Worm (Caenorhabditis elegans) whole organism, L3 larva: ENCODE data around the gene C16C8.8.

Source experiments
- egl-27 ChIP-seq: sonication (generic microtip); optimal IDR thresholded peaks from 4 replicates; lab custom pipeline; 2017; ENCODE audit warnings: missing biosample characterization, missing genetic modification reagents, missing genetic modification characterization
- fos-1 ChIP-seq: fragments of 150-350 bp; optimal IDR thresholded peaks from 2 replicates; lab custom pipeline; 2014; ENCODE audit warnings: missing biosample characterization, missing genetic modification characterization
- lin-39 ChIP-seq: fragments of 150-350 bp; optimal IDR thresholded peaks from 2 replicates; lab custom pipeline; 2018; ENCODE audit warnings: missing biosample characterization, missing genetic modification reagents, missing genetic modification characterization
- nhr-237 ChIP-seq: fragments of 150-350 bp; optimal IDR thresholded peaks from 2 replicates; lab custom pipeline; 2014; ENCODE audit warnings: missing biosample characterization, missing genetic modification characterization
- pha-4 ChIP-seq: fragments of 150-350 bp; optimal IDR thresholded peaks from 2 replicates; lab custom pipeline; 2014; ENCODE audit warnings: missing biosample characterization, missing genetic modification reagents, missing genetic modification characterization
- ztf-11 ChIP-seq: fragments of 150-350 bp; optimal IDR thresholded peaks from 2 replicates; lab custom pipeline; 2014; ENCODE audit warnings: missing biosample characterization, missing genetic modification characterization

- TF ChIP-seq egl-27 (tag; lab: Kevin White, UChicago) (no peak), fos-1 (tag; lab: Kevin White, UChicago) (no peak), nhr-237 (tag; lab: Kevin White, UChicago) (no peak), pha-4 (tag; lab: Kevin White, UChicago) (no peak), ztf-11 (tag; lab: Kevin White, UChicago) (no peak), lin-39 (no peak)
Observed at ce11 chrII:3504717-3505116, 43.2 kb upstream of the C16C8.8 start, which contains the start of gene cyh-1.
